Worm (Caenorhabditis elegans) whole organism, L1 larva: Measurements from ENCODE around the gene arrd-24.

Experiments
- elt-3 ChIP-seq, 6 experiments: fragments of 150-350 bp in 1 of 6; sonication (generic microtip); optimal IDR thresholded peaks; 2 replicates each; lab custom pipeline; 2017 to 2018; ENCODE audit warnings: missing biosample characterization in 6 of 6, missing genetic modification characterization in 6 of 6, inconsistent platforms in 1 of 6
- nhr-12 ChIP-seq: sonication (generic microtip); optimal IDR thresholded peaks from 2 replicates; lab custom pipeline; 2017; ENCODE audit warnings: missing biosample characterization, missing genetic modification characterization
- unc-130 ChIP-seq: fragments of 150-350 bp; optimal IDR thresholded peaks from 2 replicates; lab custom pipeline; 2017; ENCODE audit warnings: missing biosample characterization, missing genetic modification characterization, inconsistent platforms

- TF ChIP-seq unc-130 (tag; lab: Kevin White, UChicago) = no peak
- TF ChIP-seq elt-3 (tag; optimal IDR thresholded peaks at IDR 0.05; lab: Kevin White, UChicago) = no peak
- no peak for TF ChIP-seq nhr-12 (tag; lab: Kevin White, UChicago)
Observed at ce11 chrX:14028492-14028891, 48.2 kb upstream of the arrd-24 start.
